Worm (Caenorhabditis elegans) whole organism, late embryonic: ENCODE results near the gene T01D3.6.

Experiments used
- T23F11.4 ChIP-seq: fragments of 200-800 bp; sonication (Bioruptor generic); optimal IDR thresholded peaks from 2 replicates; lab custom pipeline; 2018; ENCODE audit warnings: mild to moderate bottlenecking, missing genetic modification characterization, missing compliant biosample characterization
- Y22D7AL.16 ChIP-seq: sonication (generic microtip); optimal IDR thresholded peaks from 2 replicates; lab custom pipeline; 2016; ENCODE audit warnings: missing genetic modification characterization, missing compliant biosample characterization
- dmd-4 ChIP-seq: sonication (generic microtip); optimal IDR thresholded peaks from 2 replicates; lab custom pipeline; 2016; ENCODE audit warnings: borderline replicate concordance, missing genetic modification characterization, missing compliant biosample characterization
- eyg-1 ChIP-seq: sonication (generic microtip); optimal IDR thresholded peaks from 2 replicates; lab custom pipeline; 2016; ENCODE audit warnings: missing genotype, missing genetic modification characterization, missing compliant biosample characterization
- nhr-232 ChIP-seq: sonication (generic microtip); optimal IDR thresholded peaks from 2 replicates; lab custom pipeline; 2016; ENCODE audit warnings: missing genetic modification characterization, missing compliant biosample characterization
- pag-3 ChIP-seq: sonication (generic microtip); optimal IDR thresholded peaks from 2 replicates; lab custom pipeline; 2016; ENCODE audit warnings: missing compliant biosample characterization, missing genetic modification characterization, borderline replicate concordance
- ref-2 ChIP-seq: sonication (generic microtip); optimal IDR thresholded peaks from 2 replicates; lab custom pipeline; 2016; ENCODE audit warnings: missing genetic modification characterization, missing compliant biosample characterization
- unc-55 ChIP-seq: sonication (generic microtip); optimal IDR thresholded peaks from 2 replicates; lab custom pipeline; 2017; ENCODE audit warnings: missing biosample characterization, missing genetic modification reagents, missing genetic modification characterization
- unc-86 ChIP-seq: sonication (generic microtip); optimal IDR thresholded peaks from 2 replicates; lab custom pipeline; 2016; ENCODE audit warnings: missing genetic modification characterization, missing compliant biosample characterization

DNA sequence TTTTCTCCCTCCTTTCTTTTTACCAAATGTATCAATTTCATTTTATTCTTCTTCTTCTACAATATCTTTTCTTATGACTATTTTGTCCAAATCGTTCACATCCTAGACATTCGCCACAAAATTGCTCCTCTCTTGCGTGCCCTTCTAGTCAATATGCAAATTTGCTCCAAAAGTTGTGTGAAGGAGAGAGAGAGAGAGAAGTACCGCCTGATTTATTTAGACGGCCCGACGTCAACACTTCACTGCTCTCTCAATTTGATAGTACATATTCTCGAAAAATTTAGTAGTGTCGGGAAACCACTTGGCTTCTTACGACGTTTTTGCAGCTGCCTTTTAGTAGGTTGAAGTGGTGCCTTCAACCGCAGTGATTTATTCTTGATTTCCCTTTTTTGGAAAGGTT, 30.1 kb upstream of the T01D3.6 start:
- TF ChIP-seq nhr-232 (tag; lab: Kevin White, UChicago) = no peak
- no peak for TF ChIP-seq ref-2
- no peak for TF ChIP-seq pag-3 (tag; lab: Kevin White, UChicago)
- no peak for TF ChIP-seq unc-86 (tag; lab: Kevin White, UChicago)
- TF ChIP-seq dmd-4 = no peak
- TF ChIP-seq unc-55 = no peak
- no peak for TF ChIP-seq T23F11.4 (GFP tag; lab: Kevin White, UChicago)
- TF ChIP-seq Y22D7AL.16 (tag; lab: Kevin White, UChicago) = no peak
- no peak for TF ChIP-seq eyg-1 (tag; lab: Kevin White, UChicago)
